Worm (Caenorhabditis elegans): ENCODE measurements around the gene sri-77.
"Not testable (repeated sequence)": the region's sequence is repeated elsewhere in the genome, so short reads cannot be mapped to it uniquely, and the experiment has no call there.

The sri-77 gene

ce11 chrII:2605319-2605718 lies at the start of gene sri-77:
Gene sri-77, minus strand, starts transcription at chrII:2605419.
- no peak for TF ChIP-seq unc-62 (GFP tag; optimal IDR thresholded peaks at IDR 0.05)

- TF ChIP-seq unc-62 (GFP tag; optimal IDR thresholded peaks at IDR 0.05), result no peak
These were observed 44.3 kb upstream of the sri-77 start, which contains the start of the genes F22E5.13 and F22E5.6 for ce11 chrII:2649539-2649938. Gene F22E5.13, minus strand, starts transcription at chrII:2649639. Gene F22E5.6, plus strand, starts transcription at chrII:2649835.

- TF ChIP-seq unc-62 (GFP tag; optimal IDR thresholded peaks at IDR 0.05), result no peak
These were observed 43.8 kb upstream of the sri-77 start for ce11 chrII:2649015-2649414.

ce11 chrII:2646756-2647155 lies 41.5 kb upstream of the sri-77 start, which contains the start of gene F22E5.12:
Gene F22E5.12, minus strand, starts transcription at chrII:2646856.
- not testable (repeated sequence) for TF ChIP-seq unc-62 (GFP tag; optimal IDR thresholded peaks at IDR 0.05)

- TF ChIP-seq unc-62 (GFP tag; optimal IDR thresholded peaks at IDR 0.05), result no peak
These were observed 39.3 kb upstream of the sri-77 start, which contains the start of gene F22E5.11 for ce11 chrII:2644498-2644897. Gene F22E5.11, minus strand, starts transcription at chrII:2644598.

- TF ChIP-seq unc-62 (GFP tag; optimal IDR thresholded peaks at IDR 0.05), result no peak
These were observed 36.6 kb upstream of the sri-77 start, which contains the start of gene F22E5.7 for ce11 chrII:2641777-2642176. Gene F22E5.7, plus strand, starts transcription at chrII:2642077.

- TF ChIP-seq unc-62 (GFP tag; optimal IDR thresholded peaks at IDR 0.05), result no peak
These were observed 35.8 kb upstream of the sri-77 start, which contains the start of gene F22E5.23 for ce11 chrII:2640982-2641381. Gene F22E5.23, plus strand, starts transcription at chrII:2641282.

ce11 chrII:2639401-2640088 lies 34.3 kb upstream of the sri-77 start, which contains the start of gene F22E5.8:
Gene F22E5.8, plus strand, starts transcription at chrII:2640038.
- TF ChIP-seq unc-62 (GFP tag; optimal IDR thresholded peaks at IDR 0.05), result not testable (repeated sequence)

- TF ChIP-seq unc-62 (GFP tag; optimal IDR thresholded peaks at IDR 0.05), result no peak
These were observed 32.8 kb upstream of the sri-77 start, which contains the start of gene F22E5.9 for ce11 chrII:2638062-2638461. Gene F22E5.9, plus strand, starts transcription at chrII:2638388.

ce11 chrII:2637359-2637758 lies 32.1 kb upstream of the sri-77 start, which contains the start of gene F22E5.21:
Gene F22E5.21, minus strand, starts transcription at chrII:2637459.
- TF ChIP-seq unc-62 (GFP tag; optimal IDR thresholded peaks at IDR 0.05), result no peak

- TF ChIP-seq unc-62 (GFP tag; optimal IDR thresholded peaks at IDR 0.05), result no peak
These were observed 25.9 kb upstream of the sri-77 start, which contains the start of gene D2062.1 for ce11 chrII:2631169-2631568. Gene D2062.1, plus strand, starts transcription at chrII:2631469.

- TF ChIP-seq unc-62 (GFP tag; optimal IDR thresholded peaks at IDR 0.05), result no peak
These were observed 24.1 kb upstream of the sri-77 start, which contains the start of gene sri-37 for ce11 chrII:2629270-2629669. Gene sri-37, plus strand, starts transcription at chrII:2629570.

- no peak for TF ChIP-seq unc-62 (GFP tag; optimal IDR thresholded peaks at IDR 0.05)
These were observed 23.2 kb upstream of the sri-77 start for ce11 chrII:2628401-2628800.

ce11 chrII:2627154-2627799 lies 22.1 kb upstream of the sri-77 start, which contains the start of gene sri-71:
Gene sri-71, plus strand, starts transcription at chrII:2627749.
- no peak for TF ChIP-seq unc-62 (GFP tag; optimal IDR thresholded peaks at IDR 0.05)

ce11 chrII:2624792-2625191 lies 19.6 kb upstream of the sri-77 start, which contains the start of gene lgc-28:
Gene lgc-28, plus strand, starts transcription at chrII:2625092.
- no peak for TF ChIP-seq unc-62 (GFP tag; optimal IDR thresholded peaks at IDR 0.05)

- not testable (repeated sequence) for TF ChIP-seq unc-62 (GFP tag; optimal IDR thresholded peaks at IDR 0.05)
These were observed 17.8 kb upstream of the sri-77 start, which contains the start of gene D2062.4 for ce11 chrII:2622936-2623452. Gene D2062.4, plus strand, starts transcription at chrII:2623402.
